Worm (Caenorhabditis elegans): ENCODE measurements around the gene C14A11.2.
"Not testable (repeated sequence)": the region's sequence is repeated elsewhere in the genome, so short reads cannot be mapped to it uniquely, and the experiment has no call there.

The C14A11.2 gene

ce11 chrX:2793527-2793926, 9.4 kb upstream of the C14A11.2 start:
- TF ChIP-seq madf-6 (GFP tag; IDR thresholded peaks at IDR 0.05) = peak; percentile 17; the same call in 1 of the 2 replicates
- TF ChIP-seq attf-3 (GFP tag; conservative IDR thresholded peaks at IDR 0.05) = no peak
- TF ChIP-seq let-526 (GFP tag; IDR thresholded peaks at IDR 0.05) = no peak
- TF ChIP-seq snpc-1.1 (tag; optimal IDR thresholded peaks at IDR 0.05; ENCODE audit: insufficient read depth) = no peak
- 0 out of 2 replicates have a peak, but pooled peaks have one; percentile 69 for TF ChIP-seq F37B4.10 (GFP tag; IDR thresholded peaks at IDR 0.05)
- TF ChIP-seq ceh-40 (GFP tag; IDR thresholded peaks at IDR 0.05) = no peak
- no peak for TF ChIP-seq bed-2 (GFP tag; IDR thresholded peaks at IDR 0.05)
- no peak for TF ChIP-seq cebp-2 (GFP tag; IDR thresholded peaks at IDR 0.05)
- no peak for TF ChIP-seq F39B2.1 (GFP tag; IDR thresholded peaks at IDR 0.05)
- TF ChIP-seq ZK185.1 (tag; optimal IDR thresholded peaks at IDR 0.05; ENCODE audit: poor library complexity, severe bottlenecking) = no peak
- TF ChIP-seq efl-1 (GFP tag; optimal IDR thresholded peaks at IDR 0.05) = peak; percentile 18
- TF ChIP-seq zfh-2 (GFP tag; conservative IDR thresholded peaks at IDR 0.05) = 0 out of 2 replicates have a peak, but pooled peaks have one; percentile 37
- TF ChIP-seq dox-1 (GFP tag; IDR thresholded peaks at IDR 0.05) = 0 out of 2 replicates have a peak, but pooled peaks have one; percentile 16
- no peak for TF ChIP-seq T07F8.4 (tag; optimal IDR thresholded peaks at IDR 0.05)
- TF ChIP-seq lir-1 (GFP tag; conservative IDR thresholded peaks at IDR 0.05) = no peak
- TF ChIP-seq ccch-3 (GFP tag; optimal IDR thresholded peaks at IDR 0.05) = no peak
- TF ChIP-seq hmg-20 (GFP tag; IDR thresholded peaks at IDR 0.05) = no peak

DNA sequence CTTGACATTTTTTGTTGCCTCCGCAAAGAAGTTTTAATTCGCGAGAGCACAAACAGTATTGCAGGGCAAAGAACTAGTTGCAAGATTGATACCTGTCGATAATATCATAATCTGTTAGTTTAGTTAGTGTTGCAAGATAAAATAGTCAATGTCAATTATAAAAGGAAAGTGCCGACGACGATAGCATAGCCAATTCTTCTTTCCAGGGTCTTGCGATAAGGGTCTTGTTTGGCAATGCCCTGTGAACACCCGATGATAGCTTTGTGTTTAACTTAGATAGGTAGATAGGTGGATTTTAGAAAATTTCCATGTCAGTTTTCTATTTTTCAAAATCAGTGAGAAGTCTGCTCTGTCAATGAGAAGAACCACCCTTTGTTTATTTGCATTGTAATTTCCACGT, 8.6 kb upstream of the C14A11.2 start:
- TF ChIP-seq T26A5.8 (tag; optimal IDR thresholded peaks at IDR 0.05) (no peak), unc-130 (GFP tag; optimal IDR thresholded peaks at IDR 0.05) (no peak), sdz-38 (tag; optimal IDR thresholded peaks at IDR 0.05) (no peak), F52B5.7 (tag; optimal IDR thresholded peaks at IDR 0.05) (no peak), F10E7.11 (tag; optimal IDR thresholded peaks at IDR 0.05) (no peak), B0035.1 (tag; optimal IDR thresholded peaks at IDR 0.05) (no peak)

ce11 chrX:2795054-2795453, 7.9 kb upstream of the C14A11.2 start:
- TF ChIP-seq ztf-28 (GFP tag; IDR thresholded peaks at IDR 0.05) (no peak), dpl-1 (GFP tag; optimal IDR thresholded peaks at IDR 0.05) (no peak), attf-6 (GFP tag; IDR thresholded peaks at IDR 0.05) (no peak), die-1 (tag; optimal IDR thresholded peaks at IDR 0.05) (no peak), snpc-3.4 (tag; optimal IDR thresholded peaks at IDR 0.05) (no peak), K11D2.4 (GFP tag; IDR thresholded peaks at IDR 0.05) (no peak), egrh-3 (GFP tag; IDR thresholded peaks at IDR 0.05) (no peak), nfyb-1 (GFP tag; IDR thresholded peaks at IDR 0.05) (no peak)

- TF ChIP-seq Y56A3A.18 (GFP tag; IDR thresholded peaks at IDR 0.05) = peak; percentile 85
- TF ChIP-seq B0261.1 (tag; optimal IDR thresholded peaks at IDR 0.05) = peak; percentile 52
- peak; percentile 83 for TF ChIP-seq lin-26 (GFP tag; IDR thresholded peaks at IDR 0.05)
- peak; percentile 61; the same call in 1 of the 2 replicates for TF ChIP-seq pbrm-1 (GFP tag; IDR thresholded peaks at IDR 0.05)
- TF ChIP-seq dox-1 (GFP tag; IDR thresholded peaks at IDR 0.05) = peak; percentile 72
- 0 out of 2 replicates have a peak, but pooled peaks have one; percentile 23 for TF ChIP-seq ceh-40 (GFP tag; IDR thresholded peaks at IDR 0.05)
- 0 out of 2 replicates have a peak, but pooled peaks have one; percentile 47 for TF ChIP-seq cebp-2 (GFP tag; IDR thresholded peaks at IDR 0.05)
- TF ChIP-seq tbp1 (GFP tag; optimal IDR thresholded peaks at IDR 0.05) = peak; percentile 81
- 0 out of 2 replicates have a peak, but pooled peaks have one; percentile 56 for TF ChIP-seq madf-6 (GFP tag; IDR thresholded peaks at IDR 0.05)
- TF ChIP-seq madf-3 (GFP tag; IDR thresholded peaks at IDR 0.05) = 0 out of 2 replicates have a peak, but pooled peaks have one; percentile 10
- peak; percentile 64 for TF ChIP-seq hmg-1.2 (GFP tag; IDR thresholded peaks at IDR 0.05)
- TF ChIP-seq nfyb-1 (GFP tag; IDR thresholded peaks at IDR 0.05) = peak; percentile 64; the same call in 1 of the 2 replicates
- TF ChIP-seq rpc-1 (optimal IDR thresholded peaks at IDR 0.05) = not testable (repeated sequence)
- peak; percentile 34 for TF ChIP-seq rpc-1 (tag; optimal IDR thresholded peaks at IDR 0.05)
- TF ChIP-seq ekl-4 (GFP tag; IDR thresholded peaks at IDR 0.05) = peak; percentile 66
- TF ChIP-seq ztf-25 (GFP tag; IDR thresholded peaks at IDR 0.05) = peak; percentile 78
- TF ChIP-seq D2030.7 (GFP tag; IDR thresholded peaks at IDR 0.05) = peak; percentile 33; the same call in 1 of the 2 replicates
- TF ChIP-seq hmg-20 (GFP tag; IDR thresholded peaks at IDR 0.05) = peak; percentile 58; the same call in 1 of the 2 replicates
- TF ChIP-seq Y53G8AR.9 (GFP tag; conservative IDR thresholded peaks at IDR 0.05) = 0 out of 2 replicates have a peak, but pooled peaks have one; percentile 17
These were observed 1.2 kb upstream of the C14A11.2 start for ce11 chrX:2801666-2802065.

Data from whole organism, young adult.